Worm (Caenorhabditis elegans): Measurements from ENCODE around the gene F33G12.7.
A peak's percentile ranks its signal among the peaks of the same experiment; 100 is the strongest.

Gene F33G12.7

DNA sequence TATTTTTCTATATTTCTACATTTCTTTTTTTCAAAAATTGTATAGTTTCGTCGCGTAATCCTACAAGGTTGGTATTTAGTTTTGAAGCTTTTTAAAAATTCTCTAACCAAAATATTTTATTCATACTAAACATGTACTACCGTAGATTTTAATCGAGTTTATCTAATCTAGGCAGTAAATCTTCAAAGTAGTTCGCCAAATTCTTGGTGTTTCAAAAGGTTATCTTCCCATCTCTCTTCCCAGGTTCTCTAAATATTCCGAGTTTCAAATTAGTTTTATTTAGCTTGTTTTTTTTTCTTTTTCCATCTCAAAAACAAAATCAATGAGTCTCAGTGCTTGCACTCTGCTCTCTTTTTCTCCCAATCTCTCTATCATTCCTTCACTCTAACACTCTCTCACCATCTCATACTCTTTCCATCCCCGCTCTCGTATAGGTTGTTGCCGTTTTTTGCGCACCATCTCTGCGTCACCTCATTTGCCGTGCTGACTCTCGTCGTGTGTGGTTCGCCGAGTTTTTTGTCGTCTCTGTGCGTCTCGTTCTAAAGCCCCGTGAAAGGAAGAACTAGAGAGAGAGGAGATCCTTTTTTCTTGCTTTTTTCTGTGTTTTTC, 23.4 kb downstream of the F33G12.7 start:
- TF ChIP-seq snpc-4 (GFP tag; optimal IDR thresholded peaks at IDR 0.05), result no peak
- TF ChIP-seq snpc-4 (tag; optimal IDR thresholded peaks at IDR 0.05), result peak in 2 of 4 experiments; percentile 35 to 52
- TF ChIP-seq Y79H2A.3 (GFP tag; conservative IDR thresholded peaks at IDR 0.05), result no peak
- no peak for TF ChIP-seq F23B12.7 (tag; optimal IDR thresholded peaks at IDR 0.05; ENCODE audit: insufficient read depth)
- peak; percentile 56 for TF ChIP-seq mcd-1 (GFP tag; IDR thresholded peaks at IDR 0.05)
- TF ChIP-seq K12H6.12 (tag; optimal IDR thresholded peaks at IDR 0.05), result peak; percentile 59
- TF ChIP-seq repo-1 (tag; optimal IDR thresholded peaks at IDR 0.05), result no peak
- TF ChIP-seq tbp1 (GFP tag; optimal IDR thresholded peaks at IDR 0.05), result no peak
- no peak for TF ChIP-seq ets-4 (GFP tag; optimal IDR thresholded peaks at IDR 0.05)
- TF ChIP-seq nfyb-1 (GFP tag; IDR thresholded peaks at IDR 0.05), result 0 out of 2 replicates have a peak, but pooled peaks have one; percentile 16
- TF ChIP-seq rec-8 (tag; optimal IDR thresholded peaks at IDR 0.05), result no peak
- no peak for TF ChIP-seq dpl-1 (GFP tag; optimal IDR thresholded peaks at IDR 0.05)
- TF ChIP-seq lir-1 (GFP tag; conservative IDR thresholded peaks at IDR 0.05), result no peak
- TF ChIP-seq him-1 (tag; optimal IDR thresholded peaks at IDR 0.05), result no peak
- no peak for TF ChIP-seq F52B5.7 (tag; optimal IDR thresholded peaks at IDR 0.05)
- TF ChIP-seq let-526 (GFP tag; IDR thresholded peaks at IDR 0.05), result no peak
- TF ChIP-seq F33H1.4 (GFP tag; IDR thresholded peaks at IDR 0.05), result no peak
- TF ChIP-seq F57A8.1 (GFP tag; optimal IDR thresholded peaks at IDR 0.05), result no peak
- no peak for TF ChIP-seq ztf-25 (GFP tag; IDR thresholded peaks at IDR 0.05)
- TF ChIP-seq ZK185.1 (tag; optimal IDR thresholded peaks at IDR 0.05; ENCODE audit: poor library complexity, severe bottlenecking), result peak; percentile 14
- no peak for TF ChIP-seq akir-1 (GFP tag; optimal IDR thresholded peaks at IDR 0.05)
- no peak for TF ChIP-seq lin-35 (GFP tag; optimal IDR thresholded peaks at IDR 0.05)
- no peak for TF ChIP-seq F39B2.1 (GFP tag; IDR thresholded peaks at IDR 0.05)
- TF ChIP-seq lsl-1 (GFP tag; optimal IDR thresholded peaks at IDR 0.05), result no peak
- TF ChIP-seq hrde-1 (tag; optimal IDR thresholded peaks at IDR 0.05; ENCODE audit: borderline replicate concordance), result no peak
- no peak for TF ChIP-seq madf-3 (GFP tag; IDR thresholded peaks at IDR 0.05)
- TF ChIP-seq bed-1 (GFP tag; IDR thresholded peaks at IDR 0.05), result no peak
- peak; percentile 89 for TF ChIP-seq hmg-1.2 (GFP tag; IDR thresholded peaks at IDR 0.05)
- no peak for TF ChIP-seq somi-1 (GFP tag; optimal IDR thresholded peaks at IDR 0.05)
- no peak for TF ChIP-seq nhr-27 (tag; optimal IDR thresholded peaks at IDR 0.05)
- TF ChIP-seq ztf-6 (GFP tag; IDR thresholded peaks at IDR 0.05), result no peak
- no peak for TF ChIP-seq attf-3 (GFP tag; conservative IDR thresholded peaks at IDR 0.05)
- TF ChIP-seq mes-4 (tag; optimal IDR thresholded peaks at IDR 0.05), result no peak
- no peak for TF ChIP-seq tlf-1 (GFP tag; optimal IDR thresholded peaks at IDR 0.05)
- no peak for TF ChIP-seq cebp-2 (GFP tag; IDR thresholded peaks at IDR 0.05)
- TF ChIP-seq Y95B8A.8 (GFP tag; IDR thresholded peaks at IDR 0.05), result no peak
- peak; percentile 63 for TF ChIP-seq attf-5 (GFP tag; optimal IDR thresholded peaks at IDR 0.05)
- TF ChIP-seq unc-130 (GFP tag; optimal IDR thresholded peaks at IDR 0.05), result no peak
- peak; percentile 74; the same call in 1 of the 2 replicates for TF ChIP-seq K11D2.4 (GFP tag; IDR thresholded peaks at IDR 0.05)
- TF ChIP-seq ceh-58 (GFP tag; IDR thresholded peaks at IDR 0.05), result no peak
- TF ChIP-seq pbrm-1 (GFP tag; IDR thresholded peaks at IDR 0.05), result 0 out of 2 replicates have a peak, but pooled peaks have one; percentile 36
- no peak for TF ChIP-seq nhr-90 (tag; optimal IDR thresholded peaks at IDR 0.05)
- no peak for TF ChIP-seq xnd-1 (tag; optimal IDR thresholded peaks at IDR 0.05)
- TF ChIP-seq lin-26 (GFP tag; IDR thresholded peaks at IDR 0.05), result peak; percentile 43; the same call in 1 of the 2 replicates
- no peak for TF ChIP-seq die-1 (tag; optimal IDR thresholded peaks at IDR 0.05)
- no peak for TF ChIP-seq mxl-1 (tag; optimal IDR thresholded peaks at IDR 0.05)
- no peak for TF ChIP-seq egl-44 (GFP tag; IDR thresholded peaks at IDR 0.05)
- TF ChIP-seq nhr-80 (tag; optimal IDR thresholded peaks at IDR 0.05), result peak; percentile 64

All from whole organism, young adult.